Fruit fly (Drosophila melanogaster): ENCODE data around the gene CG15803.

Gene CG15803

DNA sequence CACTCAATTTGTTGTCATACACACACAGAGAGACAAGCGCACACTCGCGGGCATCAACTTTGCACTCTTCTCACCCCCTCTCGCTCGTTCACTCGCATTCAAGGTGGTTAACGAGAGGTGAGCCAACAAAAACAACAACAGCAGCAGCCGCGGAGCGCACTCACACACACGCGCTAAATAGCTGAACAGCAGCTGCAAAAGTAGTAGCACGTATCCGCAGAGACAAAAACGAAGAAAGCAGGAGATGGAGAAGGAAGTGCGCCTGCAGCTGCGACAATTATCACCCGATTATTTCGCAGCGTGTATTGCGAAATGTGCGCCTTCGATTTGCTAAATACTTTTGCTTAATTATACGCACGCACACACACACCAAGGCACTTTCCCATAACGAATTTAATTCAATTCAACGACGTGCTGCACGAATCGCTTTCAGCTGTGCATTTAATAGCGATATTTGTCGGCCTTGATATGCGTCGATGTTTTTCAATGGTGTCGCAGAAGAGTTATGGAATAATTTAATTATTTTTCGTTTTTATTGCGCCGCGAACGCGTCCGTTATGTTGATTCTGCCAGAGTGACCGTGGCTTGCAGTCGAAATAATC is 62.1 kb downstream of the CG15803 start:
- TF ChIP-seq CG8159 (tag; optimal IDR thresholded peaks at IDR 0.05) (peak; percentile 75), CG34367 (tag; optimal IDR thresholded peaks at IDR 0.05) (no peak), CG13204 (GFP tag; optimal IDR thresholded peaks at IDR 0.05) (peak; percentile 61), CG32121 (GFP tag; IDR thresholded peaks at IDR 0.05) (peak; percentile 63; the same call in 1 of the 2 replicates), Pif1A (GFP tag; optimal IDR thresholded peaks at IDR 0.05) (peak; percentile 9), CG12605 (GFP tag; IDR thresholded peaks at IDR 0.05) (0 out of 2 replicates have a peak, but pooled peaks have one; percentile 18), Ets98B (GFP tag; IDR thresholded peaks at IDR 0.05) (peak; percentile 70), EcR (GFP tag; optimal IDR thresholded peaks at IDR 0.05) (peak; percentile 64), CG4496 (GFP tag; IDR thresholded peaks at IDR 0.05) (peak; percentile 42; the same call in 1 of the 3 replicates), CG15710 (tag; optimal IDR thresholded peaks at IDR 0.05) (peak; percentile 2), CG14655 (GFP tag; optimal IDR thresholded peaks at IDR 0.05) (no peak), fd96Ca (GFP tag; IDR thresholded peaks at IDR 0.05) (no peak; the same call in 1 of the 3 replicates), Pif1B (GFP tag; optimal IDR thresholded peaks at IDR 0.05) (peak; percentile 74), Snoo (tag; optimal IDR thresholded peaks at IDR 0.05) (no peak)

DNA sequence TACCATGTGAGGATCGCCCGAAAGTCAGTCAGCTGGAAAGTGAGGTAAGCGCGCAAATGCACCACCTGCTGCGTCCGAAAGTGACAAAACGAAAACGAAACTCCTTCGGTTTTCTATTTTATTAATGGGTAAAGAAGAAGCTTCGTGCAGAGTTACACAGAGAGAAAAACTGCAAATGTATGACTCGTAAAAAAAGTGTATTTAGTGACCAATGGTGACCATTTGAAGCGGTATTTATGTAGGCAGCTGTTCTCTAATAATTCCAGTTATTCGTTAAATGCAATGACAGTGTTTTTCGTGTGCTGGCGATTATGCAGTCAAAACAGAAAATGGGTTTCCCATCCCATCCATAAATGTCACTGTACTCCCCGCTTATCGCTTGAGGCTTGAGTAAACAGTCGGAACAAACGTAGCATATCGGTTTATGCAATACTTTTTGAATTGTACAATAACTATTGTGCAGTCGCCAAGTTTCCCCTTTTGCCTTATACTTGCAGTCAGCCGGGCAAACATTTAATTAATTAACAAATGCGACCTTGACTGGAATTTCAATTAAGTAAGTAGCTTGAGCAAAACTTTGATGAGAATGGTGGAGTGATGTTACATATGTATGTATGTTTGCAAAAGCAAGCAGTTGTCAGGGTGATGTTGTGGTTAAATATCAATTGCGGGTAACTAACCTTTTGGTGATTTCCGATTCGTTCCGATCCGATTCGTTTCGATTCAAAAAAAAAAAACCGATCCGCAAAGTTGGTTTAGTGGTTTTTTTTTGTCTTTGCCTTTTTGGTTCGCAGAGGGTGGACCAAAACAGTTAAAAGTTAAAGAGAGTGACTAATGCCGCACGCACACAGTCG is 62.9 kb downstream of the CG15803 start:
- no peak for TF ChIP-seq Pif1A (GFP tag; optimal IDR thresholded peaks at IDR 0.05)
- peak; percentile 58 for TF ChIP-seq Ets98B (GFP tag; IDR thresholded peaks at IDR 0.05)
- peak; percentile 66; the same call in 2 of the 3 replicates for TF ChIP-seq CG4496 (GFP tag; IDR thresholded peaks at IDR 0.05)
- TF ChIP-seq fd96Ca (GFP tag; IDR thresholded peaks at IDR 0.05): peak; percentile 67; the same call in 2 of the 3 replicates
- TF ChIP-seq CG32121 (GFP tag; IDR thresholded peaks at IDR 0.05): peak; percentile 19; the same call in 1 of the 2 replicates
- peak; percentile 26 for TF ChIP-seq CG9948 (tag; optimal IDR thresholded peaks at IDR 0.05)
- peak; percentile 34 for TF ChIP-seq CG15710 (tag; optimal IDR thresholded peaks at IDR 0.05)
- peak; percentile 38 for TF ChIP-seq CG34367 (tag; optimal IDR thresholded peaks at IDR 0.05)
- TF ChIP-seq CG8159 (tag; optimal IDR thresholded peaks at IDR 0.05): peak; percentile 49
- TF ChIP-seq CG8301 (tag; optimal IDR thresholded peaks at IDR 0.05): peak; percentile 49
- peak; percentile 7 for TF ChIP-seq gl (tag; optimal IDR thresholded peaks at IDR 0.05)
- TF ChIP-seq CG14655 (GFP tag; optimal IDR thresholded peaks at IDR 0.05): peak; percentile 61
- TF ChIP-seq CG17806 (tag; optimal IDR thresholded peaks at IDR 0.05): peak; percentile 13
- no peak for TF ChIP-seq D1 (tag; optimal IDR thresholded peaks at IDR 0.05)
- TF ChIP-seq CG13204 (GFP tag; optimal IDR thresholded peaks at IDR 0.05): no peak

DNA sequence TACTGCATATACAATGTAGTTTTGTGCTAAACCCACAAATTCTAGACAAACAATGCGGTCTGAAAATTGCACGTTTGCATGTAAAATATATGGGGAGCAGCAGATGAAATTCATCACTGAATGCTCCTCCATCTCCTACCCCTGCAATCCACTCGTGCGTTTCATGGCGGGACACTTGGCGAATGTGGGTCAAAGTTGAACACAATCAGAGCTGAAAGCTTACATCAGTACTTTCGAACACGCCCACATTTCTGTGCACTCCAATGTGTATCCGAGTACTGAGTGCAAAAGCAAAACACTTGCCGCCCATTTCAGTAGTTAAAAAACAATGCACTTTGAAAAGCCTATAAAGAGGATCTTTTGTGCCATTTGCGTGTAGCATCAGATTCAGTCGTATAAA is 63.8 kb downstream of the CG15803 start:
- TF ChIP-seq Pif1A (GFP tag; optimal IDR thresholded peaks at IDR 0.05) (no peak), CG32121 (GFP tag; IDR thresholded peaks at IDR 0.05) (0 out of 2 replicates have a peak, but pooled peaks have one; percentile 14), CG15710 (tag; optimal IDR thresholded peaks at IDR 0.05) (no peak)

DNA sequence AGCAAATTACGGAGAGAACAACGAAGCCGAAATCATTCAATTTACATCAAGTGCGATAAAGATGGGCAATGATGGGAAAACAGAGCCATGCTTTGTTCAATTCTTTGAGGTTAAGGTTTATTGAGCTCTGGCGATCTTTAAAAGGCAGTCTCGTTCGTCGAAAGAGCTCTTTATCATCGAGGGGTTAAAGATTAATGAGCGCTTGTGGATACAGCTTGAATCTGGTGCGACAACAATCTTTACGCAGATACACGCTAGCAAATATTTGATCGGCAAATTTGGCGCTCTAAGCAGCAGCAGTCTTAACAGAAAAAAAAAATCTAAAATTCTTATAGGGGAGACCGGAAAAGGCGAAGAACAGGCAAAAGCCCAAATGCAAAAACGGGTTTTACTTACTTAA is 64.4 kb downstream of the CG15803 start:
- TF ChIP-seq Pif1B (GFP tag; optimal IDR thresholded peaks at IDR 0.05) (no peak), CG8159 (tag; optimal IDR thresholded peaks at IDR 0.05) (no peak), Pif1A (GFP tag; optimal IDR thresholded peaks at IDR 0.05) (no peak), CG13204 (GFP tag; optimal IDR thresholded peaks at IDR 0.05) (no peak), EcR (GFP tag; optimal IDR thresholded peaks at IDR 0.05) (no peak), Snoo (tag; optimal IDR thresholded peaks at IDR 0.05) (no peak), CG8301 (tag; optimal IDR thresholded peaks at IDR 0.05) (no peak), CG17806 (tag; optimal IDR thresholded peaks at IDR 0.05) (no peak), CG9948 (tag; optimal IDR thresholded peaks at IDR 0.05) (no peak)

DNA sequence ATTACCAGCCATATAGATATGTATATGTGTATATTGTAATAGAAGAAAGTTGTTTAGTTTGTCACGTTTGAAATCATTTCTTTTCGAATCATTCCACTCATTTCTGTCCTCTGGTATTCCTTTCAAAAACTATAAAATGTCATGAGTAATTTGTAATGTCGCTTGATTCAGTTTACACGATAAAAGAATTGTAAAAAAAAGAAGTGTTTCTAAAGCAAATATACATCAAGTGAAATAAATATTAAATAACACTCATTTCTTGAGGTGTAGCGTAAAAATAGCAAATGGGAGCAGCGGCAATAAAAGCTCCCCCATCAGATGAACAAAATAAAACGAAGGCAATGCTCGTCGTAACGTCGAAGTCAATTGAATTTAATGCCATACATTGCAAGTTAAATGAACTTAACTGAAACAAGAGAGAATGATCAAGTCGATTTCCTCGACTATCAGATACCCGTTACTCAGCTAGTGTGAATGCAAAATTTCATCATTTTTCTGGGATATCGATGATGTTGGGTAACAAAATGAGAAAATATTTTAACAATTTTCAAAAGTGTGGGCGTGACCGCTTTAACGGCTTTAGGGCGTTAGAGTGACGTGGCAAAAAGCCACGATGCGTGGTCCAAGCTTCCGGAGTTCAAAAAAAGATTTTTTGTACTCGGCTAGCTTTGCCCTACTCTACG is 65.1 kb downstream of the CG15803 start:
- TF ChIP-seq CG14655 (GFP tag; optimal IDR thresholded peaks at IDR 0.05): no peak
- peak; percentile 52 for TF ChIP-seq CG15710 (tag; optimal IDR thresholded peaks at IDR 0.05)
- peak; percentile 55; the same call in 1 of the 2 replicates for TF ChIP-seq CG32121 (GFP tag; IDR thresholded peaks at IDR 0.05)
- TF ChIP-seq CG8159 (tag; optimal IDR thresholded peaks at IDR 0.05): peak; percentile 57
- TF ChIP-seq CG17806 (tag; optimal IDR thresholded peaks at IDR 0.05): peak; percentile 39
- TF ChIP-seq Ets98B (GFP tag; IDR thresholded peaks at IDR 0.05): no peak
- TF ChIP-seq CG10348 (GFP tag; IDR thresholded peaks at IDR 0.05): no peak
- no peak for TF ChIP-seq D1 (tag; optimal IDR thresholded peaks at IDR 0.05)
- peak; percentile 41 for TF ChIP-seq CG9948 (tag; optimal IDR thresholded peaks at IDR 0.05)
- TF ChIP-seq CG34367 (tag; optimal IDR thresholded peaks at IDR 0.05): no peak
- no peak for TF ChIP-seq CG12605 (GFP tag; IDR thresholded peaks at IDR 0.05)
- TF ChIP-seq EcR (GFP tag; optimal IDR thresholded peaks at IDR 0.05): peak; percentile 46
- TF ChIP-seq Pif1A (GFP tag; optimal IDR thresholded peaks at IDR 0.05): peak; percentile 46
- peak; percentile 48 for TF ChIP-seq CG8301 (tag; optimal IDR thresholded peaks at IDR 0.05)
- TF ChIP-seq Pif1B (GFP tag; optimal IDR thresholded peaks at IDR 0.05): peak; percentile 1

DNA sequence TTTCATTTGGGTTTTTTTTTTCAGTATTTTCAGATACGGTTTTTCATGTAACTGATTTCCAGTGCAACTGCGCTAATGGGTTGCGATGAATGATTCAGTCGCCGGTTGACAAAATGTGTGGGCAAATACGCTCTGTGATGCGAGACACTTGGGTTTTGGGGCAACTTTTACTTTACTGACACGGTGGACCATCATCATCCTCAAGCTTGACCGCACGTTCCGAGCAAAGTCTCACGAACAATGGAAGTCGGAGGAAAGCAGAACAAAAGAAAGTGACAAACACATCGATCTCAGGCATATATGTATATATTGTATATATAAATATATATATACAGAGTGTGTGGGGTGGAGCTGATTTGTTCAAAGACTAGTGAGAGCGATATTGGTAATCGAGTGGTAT is 66.0 kb downstream of the CG15803 start:
- TF ChIP-seq CG13204 (GFP tag; optimal IDR thresholded peaks at IDR 0.05) (no peak), CG8159 (tag; optimal IDR thresholded peaks at IDR 0.05) (no peak), Pif1B (GFP tag; optimal IDR thresholded peaks at IDR 0.05) (no peak), gl (tag; optimal IDR thresholded peaks at IDR 0.05) (no peak), CG8301 (tag; optimal IDR thresholded peaks at IDR 0.05) (no peak), Ets98B (GFP tag; IDR thresholded peaks at IDR 0.05) (no peak), CG4496 (GFP tag; IDR thresholded peaks at IDR 0.05) (peak; percentile 36; the same call in 1 of the 3 replicates), EcR (GFP tag; optimal IDR thresholded peaks at IDR 0.05) (peak; percentile 9), rn (GFP tag; IDR thresholded peaks at IDR 0.05) (no peak), CG10348 (GFP tag; IDR thresholded peaks at IDR 0.05) (no peak), CG34367 (tag; optimal IDR thresholded peaks at IDR 0.05) (no peak), CG9948 (tag; optimal IDR thresholded peaks at IDR 0.05) (no peak)

All from whole organism, pupa.